Worm (Caenorhabditis elegans) whole organism, L1 larva: ENCODE results near the gene sup-35.

Experiments
- Y116A8C.19 ChIP-seq: sonication (generic microtip); optimal IDR thresholded peaks from 2 replicates; lab custom pipeline; 2016; ENCODE audit warnings: missing compliant biosample characterization, missing genetic modification characterization, borderline replicate concordance
- alr-1 ChIP-seq: fragments of 200-800 bp; sonication (Bioruptor generic); optimal IDR thresholded peaks from 2 replicates; lab custom pipeline; 2018; ENCODE audit warnings: borderline replicate concordance, mild to moderate bottlenecking, missing genetic modification characterization, missing compliant biosample characterization
- ama-1 ChIP-seq: fragments of 150-350 bp; optimal IDR thresholded peaks from 2 replicates; lab custom pipeline; 2014
- blmp-1 ChIP-seq: fragments of 150-350 bp; optimal IDR thresholded peaks from 2 replicates; lab custom pipeline; 2014; ENCODE audit warnings: missing biosample characterization, missing genetic modification characterization
- ceh-63 ChIP-seq: fragments of 200-800 bp; sonication (Bioruptor generic); optimal IDR thresholded peaks from 2 replicates; lab custom pipeline; 2018; ENCODE audit warnings: mild to moderate bottlenecking, missing genetic modification characterization, missing compliant biosample characterization
- ceh-8 ChIP-seq: fragments of 200-800 bp; sonication (Bioruptor generic); optimal IDR thresholded peaks from 2 replicates; lab custom pipeline; 2018; ENCODE audit warnings: mild to moderate bottlenecking, missing genetic modification characterization, moderate library complexity, missing compliant biosample characterization
- ceh-82 ChIP-seq, 3 experiments: fragments of 150-350 bp in 1 of 3; sonication (generic microtip) in 2 of 3; optimal IDR thresholded peaks; 2 replicates each; lab custom pipeline; 2014 to 2017; ENCODE audit warnings: missing biosample characterization in 3 of 3, missing genetic modification characterization in 3 of 3
- ceh-88 ChIP-seq: fragments of 200-800 bp; sonication (Bioruptor generic); IDR thresholded peaks from 2 replicates; pipeline ENCODE4 v1.3.6; 2022; ENCODE audit warnings: missing genetic modification characterization, missing compliant biosample characterization
- dpl-1 ChIP-seq, 3 experiments: fragments of 150-350 bp in 2 of 3; sonication (generic microtip) in 1 of 3; optimal IDR thresholded peaks; 2 replicates each; lab custom pipeline; 2014 to 2017; ENCODE audit warnings: missing biosample characterization in 3 of 3, missing genetic modification characterization in 3 of 3, missing genetic modification reagents in 3 of 3
- dsc-1 ChIP-seq: sonication (generic microtip); optimal IDR thresholded peaks from 2 replicates; lab custom pipeline; 2016; ENCODE audit warnings: mild to moderate bottlenecking, missing genetic modification characterization, missing compliant biosample characterization
- efl-3 ChIP-seq: fragments of 200-800 bp; sonication (Bioruptor generic); optimal IDR thresholded peaks from 2 replicates; lab custom pipeline; 2018; ENCODE audit warnings: mild to moderate bottlenecking, missing genetic modification characterization, missing compliant biosample characterization
- elt-2 ChIP-seq: sonication (generic microtip); optimal IDR thresholded peaks from 2 replicates; lab custom pipeline; 2016; ENCODE audit warnings: missing genetic modification characterization, mild to moderate bottlenecking, inconsistent platforms, missing compliant biosample characterization, missing genetic modification reagents
- elt-3 ChIP-seq, 6 experiments: fragments of 150-350 bp in 1 of 6; sonication (generic microtip); optimal IDR thresholded peaks; 2 replicates each; lab custom pipeline; 2017 to 2018; ENCODE audit warnings: missing biosample characterization in 6 of 6, missing genetic modification characterization in 6 of 6, inconsistent platforms in 1 of 6
- ets-5 ChIP-seq: fragments of 200-800 bp; sonication (Bioruptor generic); IDR thresholded peaks from 2 replicates; pipeline ENCODE4 v1.3.6; 2022; ENCODE audit warnings: missing genetic modification characterization, missing compliant biosample characterization
- fkh-10 ChIP-seq: sonication (generic microtip); optimal IDR thresholded peaks from 2 replicates; lab custom pipeline; 2017; ENCODE audit warnings: missing biosample characterization, missing genetic modification reagents, missing genetic modification characterization
- fkh-8 ChIP-seq: sonication (generic microtip); optimal IDR thresholded peaks from 2 replicates; lab custom pipeline; 2016; ENCODE audit warnings: mild to moderate bottlenecking, missing genetic modification characterization, missing compliant biosample characterization
- grh-1 ChIP-seq: fragments of 200-800 bp; sonication (Bioruptor generic); IDR thresholded peaks from 2 replicates; pipeline ENCODE4 v1.3.6; 2022; ENCODE audit warnings: missing genetic modification reagents, missing genetic modification characterization, missing compliant biosample characterization
- hlh-17 ChIP-seq: fragments of 200-800 bp; sonication (Bioruptor generic); optimal IDR thresholded peaks from 2 replicates; lab custom pipeline; 2018; ENCODE audit warnings: missing genetic modification characterization, mild to moderate bottlenecking, missing compliant biosample characterization, moderate library complexity, borderline replicate concordance
- hlh-4 ChIP-seq: sonication (generic microtip); optimal IDR thresholded peaks from 2 replicates; lab custom pipeline; 2016; ENCODE audit warnings: mild to moderate bottlenecking, missing genetic modification characterization, missing compliant biosample characterization
- irx-1 ChIP-seq: sonication (generic microtip); optimal IDR thresholded peaks from 2 replicates; lab custom pipeline; 2016; ENCODE audit warnings: missing genetic modification characterization, missing compliant biosample characterization
- isw-1 ChIP-seq: fragments of 200-800 bp; sonication (Bioruptor generic); IDR thresholded peaks from 2 replicates; pipeline ENCODE4 v1.3.6; 2022; ENCODE audit warnings: missing genetic modification characterization, missing compliant biosample characterization
- jun-1 ChIP-seq: fragments of 150-350 bp; optimal IDR thresholded peaks from 2 replicates; lab custom pipeline; 2014; ENCODE audit warnings: missing biosample characterization, missing genetic modification reagents, missing genetic modification characterization
- lin-14 ChIP-seq: fragments of 200-800 bp; sonication (Bioruptor generic); optimal IDR thresholded peaks from 2 replicates; lab custom pipeline; 2018; ENCODE audit warnings: mild to moderate bottlenecking, missing genetic modification characterization, moderate library complexity, missing compliant biosample characterization
- lin-15B ChIP-seq: fragments of 150-350 bp; sonication (generic microtip); optimal IDR thresholded peaks from 3 replicates; lab custom pipeline; 2014; ENCODE audit warnings: missing biosample characterization, missing genetic modification characterization
- lin-39 ChIP-seq: fragments of 150-350 bp; optimal IDR thresholded peaks from 2 replicates; lab custom pipeline; 2014; ENCODE audit warnings: missing biosample characterization, missing genetic modification reagents, missing genetic modification characterization
- lsy-2 ChIP-seq, 2 experiments: fragments of 150-350 bp; optimal IDR thresholded peaks; 2 replicates each; lab custom pipeline; 2014; ENCODE audit warnings: missing biosample characterization in 2 of 2, missing genetic modification characterization in 2 of 2
- mab-9 ChIP-seq: fragments of 200-800 bp; sonication (Bioruptor generic); IDR thresholded peaks from 2 replicates; pipeline ENCODE4 v1.3.6; 2022; ENCODE audit warnings: missing genetic modification reagents, missing genetic modification characterization, missing compliant biosample characterization
- mdl-1 ChIP-seq, 2 experiments: fragments of 150-350 bp; optimal IDR thresholded peaks; 2 replicates each; lab custom pipeline; 2014 to 2017; ENCODE audit warnings: missing biosample characterization in 2 of 2, missing genetic modification characterization in 2 of 2, inconsistent platforms in 1 of 2
- mep-1 ChIP-seq: fragments of 150-350 bp; optimal IDR thresholded peaks from 2 replicates; lab custom pipeline; 2014; ENCODE audit warnings: missing biosample characterization, missing genetic modification characterization
- nhr-11 ChIP-seq: fragments of 150-350 bp; optimal IDR thresholded peaks from 2 replicates; lab custom pipeline; 2014; ENCODE audit warnings: missing biosample characterization, missing genetic modification characterization
- nhr-19 ChIP-seq: fragments of 200-800 bp; sonication (Bioruptor generic); conservative IDR thresholded peaks from 2 replicates; pipeline ENCODE4 v1.3.6; 2022; ENCODE audit warnings: missing genetic modification characterization, missing compliant biosample characterization
- nhr-20 ChIP-seq: sonication (generic microtip); optimal IDR thresholded peaks from 2 replicates; lab custom pipeline; 2016; ENCODE audit warnings: mild to moderate bottlenecking, missing genetic modification characterization, missing compliant biosample characterization
- nhr-237 ChIP-seq: fragments of 150-350 bp; optimal IDR thresholded peaks from 2 replicates; lab custom pipeline; 2014; ENCODE audit warnings: missing biosample characterization, missing genetic modification characterization
- nhr-47 ChIP-seq: sonication (generic microtip); optimal IDR thresholded peaks from 2 replicates; lab custom pipeline; 2016; ENCODE audit warnings: mild to moderate bottlenecking, missing genetic modification characterization, moderate library complexity, missing compliant biosample characterization
- nhr-76 ChIP-seq: sonication (generic microtip); optimal IDR thresholded peaks from 2 replicates; lab custom pipeline; 2017; ENCODE audit warnings: missing biosample characterization, missing genetic modification characterization
- nhr-77 ChIP-seq: fragments of 150-350 bp; optimal IDR thresholded peaks from 2 replicates; lab custom pipeline; 2014; ENCODE audit warnings: missing biosample characterization, missing genetic modification characterization
- nhr-84 ChIP-seq: sonication (generic microtip); optimal IDR thresholded peaks from 2 replicates; lab custom pipeline; 2017; ENCODE audit warnings: missing biosample characterization, missing genetic modification characterization
- pax-3 ChIP-seq: fragments of 200-800 bp; sonication (Bioruptor generic); optimal IDR thresholded peaks from 2 replicates; lab custom pipeline; 2018; ENCODE audit warnings: mild to moderate bottlenecking, missing genetic modification characterization, moderate library complexity, missing compliant biosample characterization
- rnt-1 ChIP-seq: sonication (generic microtip); optimal IDR thresholded peaks from 2 replicates; lab custom pipeline; 2016; ENCODE audit warnings: mild to moderate bottlenecking, missing genetic modification characterization, moderate library complexity, missing compliant biosample characterization
- skn-1 ChIP-seq: fragments of 150-350 bp; optimal IDR thresholded peaks from 2 replicates; lab custom pipeline; 2014; ENCODE audit warnings: missing biosample characterization, missing genetic modification characterization
- sptf-1 ChIP-seq: fragments of 150-350 bp; optimal IDR thresholded peaks from 2 replicates; lab custom pipeline; 2014; ENCODE audit warnings: missing biosample characterization, missing genetic modification characterization
- sup-37 ChIP-seq: fragments of 200-800 bp; sonication (Bioruptor generic); optimal IDR thresholded peaks from 2 replicates; lab custom pipeline; 2018; ENCODE audit warnings: mild to moderate bottlenecking, missing genetic modification characterization, missing compliant biosample characterization
- tlp-1 ChIP-seq: fragments of 150-350 bp; optimal IDR thresholded peaks from 2 replicates; lab custom pipeline; 2014; ENCODE audit warnings: missing biosample characterization, missing genetic modification characterization
- unc-62 ChIP-seq: fragments of 150-350 bp; optimal IDR thresholded peaks from 2 replicates; lab custom pipeline; 2014; ENCODE audit warnings: missing biosample characterization, missing genetic modification reagents, missing genetic modification characterization
- unc-86 ChIP-seq: sonication (generic microtip); optimal IDR thresholded peaks from 2 replicates; lab custom pipeline; 2016; ENCODE audit warnings: missing genetic modification characterization, missing compliant biosample characterization
- unc-98 ChIP-seq: fragments of 200-800 bp; sonication (Bioruptor generic); IDR thresholded peaks from 2 replicates; pipeline ENCODE4 v1.3.6; 2022; ENCODE audit warnings: missing genetic modification characterization, missing compliant biosample characterization
- vab-15 ChIP-seq: sonication (generic microtip); optimal IDR thresholded peaks from 2 replicates; lab custom pipeline; 2017; ENCODE audit warnings: missing genotype, mild to moderate bottlenecking, missing genetic modification characterization, missing compliant biosample characterization
- xbp-1 ChIP-seq: sonication (generic microtip); optimal IDR thresholded peaks from 2 replicates; lab custom pipeline; 2016; ENCODE audit warnings: missing genetic modification characterization, missing compliant biosample characterization
- zip-4 ChIP-seq: fragments of 200-800 bp; sonication (Bioruptor generic); optimal IDR thresholded peaks from 2 replicates; lab custom pipeline; 2018; ENCODE audit warnings: mild to moderate bottlenecking, missing genetic modification characterization, moderate library complexity, missing compliant biosample characterization

The sup-35 gene

ce11 chrIII:11091651-11092278, 27.3 kb downstream of the sup-35 start (continued):
- peak; percentile 51 for TF ChIP-seq nhr-19
- TF ChIP-seq fkh-10 (GFP tag; lab: Kevin White, UChicago): no peak
- peak; percentile 83 for TF ChIP-seq nhr-47
- TF ChIP-seq lin-39 (tag; lab: Kevin White, UChicago): no peak
- no peak for TF ChIP-seq blmp-1
- no peak for TF ChIP-seq nhr-77 (tag; lab: Kevin White, UChicago)
- TF ChIP-seq lin-14 (GFP tag; lab: Kevin White, UChicago): no peak
- TF ChIP-seq hlh-17 (GFP tag; lab: Kevin White, UChicago): no peak
- peak; percentile 63 for TF ChIP-seq nhr-20 (tag; lab: Kevin White, UChicago)
- TF ChIP-seq efl-3 (GFP tag; lab: Kevin White, UChicago): peak; percentile 77
- TF ChIP-seq lsy-2 (tag; optimal IDR thresholded peaks at IDR 0.05; lab: Kevin White, UChicago): no peak
- peak; percentile 84 for TF ChIP-seq hlh-4 (tag; lab: Kevin White, UChicago)
- no peak for TF ChIP-seq zip-4 (GFP tag; lab: Kevin White, UChicago)
- no peak for TF ChIP-seq nhr-76 (tag; lab: Kevin White, UChicago)
- peak; percentile 86 for TF ChIP-seq elt-2 (tag; lab: Kevin White, UChicago)
- peak; percentile 85 for TF ChIP-seq ceh-63 (GFP tag; lab: Kevin White, UChicago)
- peak; percentile 81 for TF ChIP-seq vab-15 (tag; lab: Kevin White, UChicago)
- TF ChIP-seq ceh-8: peak; percentile 79
- TF ChIP-seq elt-3 (tag; optimal IDR thresholded peaks at IDR 0.05; lab: Kevin White, UChicago): no peak
- TF ChIP-seq irx-1 (tag; lab: Kevin White, UChicago): peak; percentile 45
- TF ChIP-seq dsc-1 (tag; lab: Kevin White, UChicago): peak; percentile 69
- TF ChIP-seq ama-1: no peak
- peak; percentile 61 for TF ChIP-seq rnt-1 (tag; lab: Kevin White, UChicago)
- TF ChIP-seq alr-1 (tag; lab: Kevin White, UChicago): no peak
- no peak for TF ChIP-seq lin-15B (tag; lab: Kevin White, UChicago)
- no peak for TF ChIP-seq nhr-11 (tag; lab: Kevin White, UChicago)
- no peak for TF ChIP-seq nhr-84 (tag; lab: Kevin White, UChicago)
- peak; percentile 20 for TF ChIP-seq sup-37
- peak in 1 of 3 experiments; percentile 3 for TF ChIP-seq dpl-1 (GFP tag; optimal IDR thresholded peaks at IDR 0.05; lab: Kevin White, UChicago)
- TF ChIP-seq jun-1: no peak
- no peak for TF ChIP-seq ceh-82 (tag; optimal IDR thresholded peaks at IDR 0.05; lab: Kevin White, UChicago)
- TF ChIP-seq unc-62: no peak
- peak; percentile 45; the same call in 1 of the 2 replicates for TF ChIP-seq grh-1 (GFP tag; lab: Robert Waterston, UW)
- TF ChIP-seq mdl-1 (tag; optimal IDR thresholded peaks at IDR 0.05; lab: Kevin White, UChicago): no peak
- TF ChIP-seq ets-5 (GFP tag; lab: Robert Waterston, UW): no peak
- peak; percentile 62 for TF ChIP-seq unc-86 (tag; lab: Kevin White, UChicago)
- no peak for TF ChIP-seq nhr-237 (tag; lab: Kevin White, UChicago)
- TF ChIP-seq Y116A8C.19: peak; percentile 58
- TF ChIP-seq tlp-1: no peak
- no peak for TF ChIP-seq sptf-1
- peak; percentile 66 for TF ChIP-seq xbp-1 (tag; lab: Kevin White, UChicago)
- peak; percentile 40 for TF ChIP-seq fkh-8
- TF ChIP-seq pax-3 (tag; lab: Kevin White, UChicago): peak; percentile 94
- TF ChIP-seq mep-1: no peak
- TF ChIP-seq ceh-88: peak; percentile 69; the same call in 1 of the 2 replicates
- peak; percentile 73 for TF ChIP-seq isw-1 (GFP tag; lab: Robert Waterston, UW)
- peak; percentile 98 for TF ChIP-seq unc-98 (GFP tag; lab: Robert Waterston, UW)
- no peak for TF ChIP-seq skn-1
- TF ChIP-seq mab-9 (GFP tag; lab: Robert Waterston, UW): peak; percentile 83
- TF ChIP-seq, all 84 proteins: peak for 39
